Worm (Caenorhabditis elegans): Measurements from ENCODE around the gene T07A9.15.
A peak's percentile ranks its signal among the peaks of the same experiment; 100 is the strongest.

Gene T07A9.15

ce11 chrIV:408892-409291 is 15.5 kb upstream of the T07A9.15 start:
- no peak for TF ChIP-seq ztf-4 (tag; optimal IDR thresholded peaks at IDR 0.05)
- peak; percentile 22 for TF ChIP-seq tlp-1 (tag; optimal IDR thresholded peaks at IDR 0.05)
- peak; percentile 28 for TF ChIP-seq elt-2 (tag; optimal IDR thresholded peaks at IDR 0.05)
- no peak for TF ChIP-seq lin-35 (GFP tag; optimal IDR thresholded peaks at IDR 0.05)
- TF ChIP-seq blmp-1 (tag; optimal IDR thresholded peaks at IDR 0.05) = no peak

- TF ChIP-seq nhr-77 (tag; optimal IDR thresholded peaks at IDR 0.05) (no peak), nhr-11 (tag; optimal IDR thresholded peaks at IDR 0.05) (no peak), fkh-10 (GFP tag; optimal IDR thresholded peaks at IDR 0.05) (no peak)
Observed at ce11 chrIV:401395-401794, 8.0 kb upstream of the T07A9.15 start, which contains the start of gene gpa-4. gpa-4 (plus strand) TSS chrIV:401695.

- TF ChIP-seq lsy-2 (tag; optimal IDR thresholded peaks at IDR 0.05) (peak in 1 of 2 experiments; percentile 20), aly-2 (tag; optimal IDR thresholded peaks at IDR 0.05) (peak; percentile 73), zag-1 (tag; optimal IDR thresholded peaks at IDR 0.05) (no peak), nhr-90 (tag; optimal IDR thresholded peaks at IDR 0.05; ENCODE audit: poor library complexity) (no peak), mep-1 (tag; optimal IDR thresholded peaks at IDR 0.05) (no peak), ama-1 (optimal IDR thresholded peaks at IDR 0.05) (peak; percentile 3), pax-3 (tag; optimal IDR thresholded peaks at IDR 0.05) (no peak), aha-1 (tag; optimal IDR thresholded peaks at IDR 0.05) (no peak), efl-3 (GFP tag; optimal IDR thresholded peaks at IDR 0.05) (no peak), swsn-7 (tag; optimal IDR thresholded peaks at IDR 0.05) (no peak), nhr-47 (tag; optimal IDR thresholded peaks at IDR 0.05) (peak; percentile 3), nhr-85 (tag) (peak; percentile 36), nhr-11 (tag; optimal IDR thresholded peaks at IDR 0.05) (no peak)
Observed at ce11 chrIV:396373-396772, 3.0 kb upstream of the T07A9.15 start, which contains the start of gene rrp-8. rrp-8 (plus strand) TSS chrIV:396545.

ce11 chrIV:390279-390678 is 3.1 kb downstream of the T07A9.15 start, which contains the start of the genes ears-2 and uncp-18:
ears-2 (minus strand) TSS chrIV:390468.
uncp-18 (plus strand) TSS chrIV:390560.
- TF ChIP-seq mep-1 (tag; optimal IDR thresholded peaks at IDR 0.05) (peak; percentile 87), aly-2 (tag; optimal IDR thresholded peaks at IDR 0.05) (no peak), tbx-2 (tag; optimal IDR thresholded peaks at IDR 0.05) (peak; percentile 93), hpl-2 (GFP tag; optimal IDR thresholded peaks at IDR 0.05) (peak; percentile 60), nhr-84 (tag; optimal IDR thresholded peaks at IDR 0.05) (no peak), nhr-28 (tag; optimal IDR thresholded peaks at IDR 0.05) (no peak), lin-13 (GFP tag; optimal IDR thresholded peaks at IDR 0.05) (peak; percentile 83), unc-62 (GFP tag; optimal IDR thresholded peaks at IDR 0.05) (no peak), isw-1 (GFP tag; IDR thresholded peaks at IDR 0.05) (peak; percentile 80), zag-1 (tag; optimal IDR thresholded peaks at IDR 0.05) (no peak), mef-2 (tag; optimal IDR thresholded peaks at IDR 0.05) (peak; percentile 54), ztf-4 (tag; optimal IDR thresholded peaks at IDR 0.05) (peak; percentile 92), fkh-4 (tag; optimal IDR thresholded peaks at IDR 0.05; ENCODE audit: borderline replicate concordance) (peak; percentile 56), ces-1 (GFP tag; optimal IDR thresholded peaks at IDR 0.05) (no peak), ceh-63 (GFP tag; optimal IDR thresholded peaks at IDR 0.05) (no peak), ceh-8 (GFP tag; optimal IDR thresholded peaks at IDR 0.05) (peak; percentile 77), lin-39 (tag; optimal IDR thresholded peaks at IDR 0.05) (peak; percentile 63), nhr-90 (tag; optimal IDR thresholded peaks at IDR 0.05; ENCODE audit: poor library complexity) (peak; percentile 95), egl-13 (tag; optimal IDR thresholded peaks at IDR 0.05) (peak; percentile 84), nhr-47 (tag; optimal IDR thresholded peaks at IDR 0.05) (peak; percentile 93), nhr-71 (tag; optimal IDR thresholded peaks at IDR 0.05) (peak; percentile 95), ceh-88 (GFP tag; IDR thresholded peaks at IDR 0.05) (peak; percentile 65), fos-1 (tag; optimal IDR thresholded peaks at IDR 0.05) (peak; percentile 63), hlh-4 (tag; optimal IDR thresholded peaks at IDR 0.05) (peak; percentile 32), snpc-4 (tag; optimal IDR thresholded peaks at IDR 0.05) (peak; percentile 83), jun-1 (tag; optimal IDR thresholded peaks at IDR 0.05) (peak; percentile 67), nhr-19 (GFP tag; conservative IDR thresholded peaks at IDR 0.05) (peak; percentile 90), lin-35 (GFP tag; optimal IDR thresholded peaks at IDR 0.05) (peak; percentile 73 to 80), alr-1 (tag; optimal IDR thresholded peaks at IDR 0.05; ENCODE audit: borderline replicate concordance) (no peak), aha-1 (tag; optimal IDR thresholded peaks at IDR 0.05) (no peak), tlp-1 (tag; optimal IDR thresholded peaks at IDR 0.05) (no peak), F16B12.6 (tag; optimal IDR thresholded peaks at IDR 0.05) (peak; percentile 67), elt-2 (tag; optimal IDR thresholded peaks at IDR 0.05) (peak; percentile 74), nhr-237 (tag; optimal IDR thresholded peaks at IDR 0.05) (peak; percentile 41), lir-3 (tag; optimal IDR thresholded peaks at IDR 0.05; ENCODE audit: poor library complexity) (peak; percentile 86), hlh-17 (GFP tag; optimal IDR thresholded peaks at IDR 0.05; ENCODE audit: borderline replicate concordance) (no peak), xbp-1 (tag; optimal IDR thresholded peaks at IDR 0.05) (peak; percentile 92)
